Fruit fly (Drosophila melanogaster) whole organism, pupa: ENCODE data around the gene Rala.

Source experiments
- CG10348 ChIP-seq: fragments of 200-800 bp; sonication (Bioruptor generic); IDR thresholded peaks from 2 replicates; pipeline ENCODE4 v1.3.6; 2022; ENCODE audit warnings: missing biosample characterization, missing genetic modification characterization
- CG12605 ChIP-seq: fragments of 200-800 bp; sonication (Bioruptor generic); IDR thresholded peaks from 2 replicates; pipeline ENCODE4 v1.3.6; 2022; ENCODE audit warnings: missing biosample characterization, missing genetic modification characterization
- CG13204 ChIP-seq: fragments of 200-800 bp; sonication (Bioruptor generic); optimal IDR thresholded peaks from 2 replicates; lab custom pipeline; 2018; ENCODE audit warnings: missing biosample characterization, mild to moderate bottlenecking, missing genetic modification characterization, moderate library complexity
- CG14655 ChIP-seq: fragments of 200-800 bp; sonication (Bioruptor generic); optimal IDR thresholded peaks from 3 replicates; lab custom pipeline; 2017; ENCODE audit warnings: mild to moderate bottlenecking, missing biosample characterization, missing genetic modification reagents, missing genetic modification characterization
- CG15710 ChIP-seq: fragments of 200-800 bp; sonication (Bioruptor generic); optimal IDR thresholded peaks from 2 replicates; lab custom pipeline; 2018; ENCODE audit warnings: missing biosample characterization, mild to moderate bottlenecking, missing genetic modification characterization, moderate library complexity
- CG17806 ChIP-seq: fragments of 200-800 bp; sonication (Bioruptor generic); optimal IDR thresholded peaks from 2 replicates; lab custom pipeline; 2018; ENCODE audit warnings: missing biosample characterization, mild to moderate bottlenecking, missing genetic modification characterization, moderate library complexity
- CG32121 ChIP-seq: fragments of 200-800 bp; sonication (Bioruptor generic); IDR thresholded peaks from 2 replicates; pipeline ENCODE4 v1.3.6; 2022; ENCODE audit warnings: missing biosample characterization, missing genetic modification characterization
- CG34367 ChIP-seq: fragments of 200-800 bp; sonication (Bioruptor generic); optimal IDR thresholded peaks from 2 replicates; lab custom pipeline; 2018; ENCODE audit warnings: missing biosample characterization, mild to moderate bottlenecking, missing genetic modification characterization
- CG4496 ChIP-seq: fragments of 200-800 bp; sonication (Bioruptor generic); IDR thresholded peaks from 3 replicates; pipeline ENCODE4 v1.3.6; 2022; ENCODE audit warnings: missing biosample characterization, missing genetic modification characterization
- CG8159 ChIP-seq: fragments of 200-800 bp; sonication (Bioruptor generic); optimal IDR thresholded peaks from 3 replicates; lab custom pipeline; 2018; ENCODE audit warnings: missing biosample characterization, mild to moderate bottlenecking, missing genetic modification characterization, moderate library complexity
- CG8301 ChIP-seq: fragments of 200-800 bp; sonication (Bioruptor generic); optimal IDR thresholded peaks from 2 replicates; lab custom pipeline; 2018; ENCODE audit warnings: missing biosample characterization, mild to moderate bottlenecking, missing genetic modification characterization
- CG9948 ChIP-seq: fragments of 200-800 bp; sonication (Bioruptor generic); optimal IDR thresholded peaks from 2 replicates; lab custom pipeline; 2018; ENCODE audit warnings: missing biosample characterization, mild to moderate bottlenecking, missing genetic modification characterization, moderate library complexity
- D1 ChIP-seq: fragments of 200-800 bp; sonication (Bioruptor generic); optimal IDR thresholded peaks from 2 replicates; lab custom pipeline; 2018; ENCODE audit warnings: missing biosample characterization, mild to moderate bottlenecking, missing genetic modification characterization, moderate library complexity
- EcR ChIP-seq: fragments of 200-800 bp; sonication (Bioruptor generic); optimal IDR thresholded peaks from 3 replicates; lab custom pipeline; 2019; ENCODE audit warnings: missing biosample characterization, missing genetic modification characterization, mild to moderate bottlenecking, moderate library complexity, missing genetic modification reagents
- Ets98B ChIP-seq: fragments of 200-800 bp; sonication (Bioruptor generic); IDR thresholded peaks from 2 replicates; pipeline ENCODE4 v1.3.6; 2022; ENCODE audit warnings: missing biosample characterization, missing genetic modification characterization
- Pif1A ChIP-seq: fragments of 200-800 bp; sonication (Bioruptor generic); optimal IDR thresholded peaks from 3 replicates; lab custom pipeline; 2016; ENCODE audit warnings: missing biosample characterization, missing genetic modification characterization
- Pif1B ChIP-seq: fragments of 200-800 bp; sonication (Bioruptor generic); optimal IDR thresholded peaks from 3 replicates; lab custom pipeline; 2016; ENCODE audit warnings: missing biosample characterization, missing genetic modification characterization
- Snoo ChIP-seq: fragments of 200-800 bp; sonication (Bioruptor generic); optimal IDR thresholded peaks from 3 replicates; lab custom pipeline; 2017; ENCODE audit warnings: missing biosample characterization, mild to moderate bottlenecking, missing genetic modification characterization, inconsistent platforms
- fd96Ca ChIP-seq: fragments of 200-800 bp; sonication (Bioruptor generic); IDR thresholded peaks from 3 replicates; pipeline ENCODE4 v1.3.6; 2022; ENCODE audit warnings: missing biosample characterization, missing genetic modification characterization
- gl ChIP-seq: fragments of 200-800 bp; sonication (Bioruptor generic); optimal IDR thresholded peaks from 2 replicates; lab custom pipeline; 2018; ENCODE audit warnings: missing biosample characterization, mild to moderate bottlenecking, missing genetic modification characterization
- rn ChIP-seq: fragments of 200-800 bp; sonication (Bioruptor generic); IDR thresholded peaks from 2 replicates; pipeline ENCODE4 v1.3.6; 2022; ENCODE audit warnings: missing biosample characterization, missing genetic modification characterization

Gene Rala

DNA sequence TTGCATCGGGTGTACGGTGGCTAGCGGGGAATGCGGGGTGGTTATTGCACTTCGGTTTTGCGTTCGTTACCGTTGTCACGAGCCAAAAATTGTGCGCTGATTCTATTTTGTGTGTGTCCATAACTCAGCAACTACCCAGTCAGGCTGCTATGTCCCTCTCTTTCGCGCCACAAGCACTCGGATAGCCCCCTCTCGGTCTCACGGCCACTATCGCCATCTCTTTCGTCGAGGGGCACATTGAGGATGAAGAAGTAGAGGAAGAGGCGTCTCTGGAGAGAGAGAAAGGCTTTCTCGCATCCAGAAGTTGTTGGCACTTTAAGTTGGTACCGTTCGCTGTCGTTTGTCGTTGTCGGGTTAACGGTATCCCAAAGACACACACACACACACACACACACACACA, 18.3 kb upstream of the Rala start:
- TF ChIP-seq rn (GFP tag; lab: Robert Waterston, UW) (no peak), CG32121 (GFP tag; lab: Robert Waterston, UW) (no peak), D1 (tag; lab: Kevin White, UChicago) (no peak), CG8159 (tag; lab: Kevin White, UChicago) (no peak), CG12605 (GFP tag; lab: Robert Waterston, UW) (no peak), Pif1A (GFP tag; lab: Kevin White, UChicago) (no peak), Pif1B (no peak), Snoo (tag; lab: Kevin White, UChicago) (no peak), CG15710 (tag; lab: Kevin White, UChicago) (no peak), CG10348 (GFP tag; lab: Robert Waterston, UW) (no peak)

DNA sequence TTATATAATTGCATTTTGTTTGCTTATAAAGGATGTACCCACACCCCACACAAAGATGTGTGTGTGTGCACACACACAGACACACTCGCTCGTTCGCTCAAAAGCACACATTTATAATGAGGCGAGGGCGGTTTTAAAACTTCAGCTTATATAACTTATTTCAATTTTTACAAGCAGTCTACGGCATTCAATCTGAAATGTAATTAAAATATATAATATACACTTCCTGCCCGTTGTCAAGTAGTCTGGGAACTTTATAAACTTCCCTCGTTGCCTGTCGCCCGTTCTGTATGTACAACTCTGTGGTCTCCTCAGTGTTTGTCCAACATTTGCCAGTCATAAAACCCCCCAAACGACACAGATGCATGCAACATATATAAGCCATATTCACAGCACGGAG, 11.4 kb upstream of the Rala start:
- TF ChIP-seq CG8159 (tag; lab: Kevin White, UChicago) (peak; percentile 36), CG34367 (tag; lab: Kevin White, UChicago) (no peak), fd96Ca (GFP tag; lab: Robert Waterston, UW) (peak; percentile 56; the same call in 1 of the 3 replicates), D1 (tag; lab: Kevin White, UChicago) (no peak), CG13204 (no peak), Ets98B (GFP tag; lab: Robert Waterston, UW) (peak; percentile 50), Snoo (tag; lab: Kevin White, UChicago) (no peak), CG12605 (GFP tag; lab: Robert Waterston, UW) (0 out of 2 replicates have a peak, but pooled peaks have one; percentile 9), CG14655 (GFP tag; lab: Kevin White, UChicago) (peak; percentile 42), Pif1A (GFP tag; lab: Kevin White, UChicago) (peak; percentile 27), rn (GFP tag; lab: Robert Waterston, UW) (no peak), CG9948 (peak; percentile 13), CG15710 (tag; lab: Kevin White, UChicago) (peak; percentile 3), Pif1B (peak; percentile 2), CG32121 (GFP tag; lab: Robert Waterston, UW) (peak; percentile 59; the same call in 1 of the 2 replicates), gl (tag; lab: Kevin White, UChicago) (no peak), EcR (GFP tag; lab: Kevin White, UChicago) (no peak), CG17806 (tag; lab: Kevin White, UChicago) (peak; percentile 11), CG8301 (tag; lab: Kevin White, UChicago) (peak; percentile 9), CG4496 (GFP tag; lab: Robert Waterston, UW) (peak; percentile 75), CG10348 (GFP tag; lab: Robert Waterston, UW) (no peak)

dm6 chrX:3725916-3726315, 6.5 kb upstream of the Rala start:
- no peak for TF ChIP-seq Pif1B
- TF ChIP-seq CG32121 (GFP tag; lab: Robert Waterston, UW), result no peak
- no peak for TF ChIP-seq CG9948
- no peak for TF ChIP-seq CG8159 (tag; lab: Kevin White, UChicago)
- no peak for TF ChIP-seq Ets98B (GFP tag; lab: Robert Waterston, UW)
- no peak for TF ChIP-seq CG14655 (GFP tag; lab: Kevin White, UChicago)
- TF ChIP-seq CG10348 (GFP tag; lab: Robert Waterston, UW), result no peak
- no peak for TF ChIP-seq Pif1A (GFP tag; lab: Kevin White, UChicago)
- TF ChIP-seq CG15710 (tag; lab: Kevin White, UChicago), result no peak
- no peak for TF ChIP-seq CG4496 (GFP tag; lab: Robert Waterston, UW)
- no peak for TF ChIP-seq rn (GFP tag; lab: Robert Waterston, UW)
- TF ChIP-seq D1 (tag; lab: Kevin White, UChicago), result no peak
- no peak for TF ChIP-seq gl (tag; lab: Kevin White, UChicago)

dm6 chrX:3725047-3725446, 5.6 kb upstream of the Rala start:
- no peak for TF ChIP-seq gl (tag; lab: Kevin White, UChicago)
- peak; percentile 51 for TF ChIP-seq EcR (GFP tag; lab: Kevin White, UChicago)
- 0 out of 3 replicates have a peak, but pooled peaks have one; percentile 43 for TF ChIP-seq CG4496 (GFP tag; lab: Robert Waterston, UW)

dm6 chrX:3722975-3723374, 3.5 kb upstream of the Rala start:
- TF ChIP-seq CG4496 (GFP tag; lab: Robert Waterston, UW) (peak; percentile 59), Ets98B (GFP tag; lab: Robert Waterston, UW) (peak; percentile 20; the same call in 1 of the 2 replicates), CG9948 (no peak), Snoo (tag; lab: Kevin White, UChicago) (peak; percentile 36), rn (GFP tag; lab: Robert Waterston, UW) (no peak), Pif1B (no peak), gl (tag; lab: Kevin White, UChicago) (peak; percentile 7), CG12605 (GFP tag; lab: Robert Waterston, UW) (peak; percentile 67), CG14655 (GFP tag; lab: Kevin White, UChicago) (peak; percentile 1), Pif1A (GFP tag; lab: Kevin White, UChicago) (no peak), CG10348 (GFP tag; lab: Robert Waterston, UW) (no peak), EcR (GFP tag; lab: Kevin White, UChicago) (peak; percentile 89), CG34367 (tag; lab: Kevin White, UChicago) (no peak), CG8159 (tag; lab: Kevin White, UChicago) (no peak), CG32121 (GFP tag; lab: Robert Waterston, UW) (no peak), CG13204 (peak; percentile 26), CG15710 (tag; lab: Kevin White, UChicago) (no peak), CG8301 (tag; lab: Kevin White, UChicago) (no peak), D1 (tag; lab: Kevin White, UChicago) (no peak), CG17806 (tag; lab: Kevin White, UChicago) (no peak), fd96Ca (GFP tag; lab: Robert Waterston, UW) (no peak)
